Worm (Caenorhabditis elegans) whole organism, L2 larva: ENCODE results near the gene ZK507.1.

Experiments
- C34F6.9 ChIP-seq: fragments of 150-350 bp; optimal IDR thresholded peaks from 2 replicates; lab custom pipeline; 2014; ENCODE audit warnings: missing biosample characterization, missing genetic modification characterization
- F13H6.1 ChIP-seq: sonication (generic microtip); optimal IDR thresholded peaks from 2 replicates; lab custom pipeline; 2016; ENCODE audit warnings: missing genetic modification characterization, missing compliant biosample characterization
- R02D3.7 ChIP-seq: fragments of 150-350 bp; optimal IDR thresholded peaks from 2 replicates; lab custom pipeline; 2014; ENCODE audit warnings: missing biosample characterization, missing genetic modification characterization
- Y55F3AM.14 ChIP-seq: fragments of 200-800 bp; sonication (Bioruptor generic); optimal IDR thresholded peaks from 2 replicates; lab custom pipeline; 2018; ENCODE audit warnings: mild to moderate bottlenecking, missing genetic modification characterization, missing compliant biosample characterization
- ZK546.5 ChIP-seq: sonication (generic microtip); optimal IDR thresholded peaks from 2 replicates; lab custom pipeline; 2017; ENCODE audit warnings: missing biosample characterization, missing genetic modification characterization
- alr-1 ChIP-seq: fragments of 150-350 bp; optimal IDR thresholded peaks from 2 replicates; lab custom pipeline; 2014; ENCODE audit warnings: missing biosample characterization, missing genetic modification characterization
- aly-2 ChIP-seq: fragments of 150-350 bp; optimal IDR thresholded peaks from 2 replicates; lab custom pipeline; 2014; ENCODE audit warnings: missing biosample characterization, missing genetic modification characterization
- ama-1 ChIP-seq: fragments of 150-350 bp; optimal IDR thresholded peaks from 2 replicates; lab custom pipeline; 2018; ENCODE audit warnings: inconsistent platforms
- blmp-1 ChIP-seq: sonication (generic microtip); optimal IDR thresholded peaks from 2 replicates; lab custom pipeline; 2017; ENCODE audit warnings: missing genetic modification characterization, mild to moderate bottlenecking, missing compliant biosample characterization, antibody characterized with exemption, moderate library complexity; ENCODE audit not compliant: insufficient read depth
- ceh-16 ChIP-seq: fragments of 150-350 bp; optimal IDR thresholded peaks from 2 replicates; lab custom pipeline; 2014; ENCODE audit warnings: missing biosample characterization, missing genetic modification characterization
- ceh-82 ChIP-seq: fragments of 150-350 bp; optimal IDR thresholded peaks from 2 replicates; lab custom pipeline; 2014; ENCODE audit warnings: missing biosample characterization, missing genetic modification characterization
- crh-2 ChIP-seq: sonication (generic microtip); optimal IDR thresholded peaks from 2 replicates; lab custom pipeline; 2017; ENCODE audit warnings: missing biosample characterization, missing genetic modification characterization
- dmd-4 ChIP-seq: sonication (generic microtip); optimal IDR thresholded peaks from 2 replicates; lab custom pipeline; 2017; ENCODE audit warnings: missing biosample characterization, missing genetic modification characterization
- egl-27 ChIP-seq: sonication (generic microtip); optimal IDR thresholded peaks from 3 replicates; lab custom pipeline; 2017; ENCODE audit warnings: missing biosample characterization, missing genetic modification reagents, missing genetic modification characterization
- elt-1 ChIP-seq: fragments of 150-350 bp; optimal IDR thresholded peaks from 2 replicates; lab custom pipeline; 2014; ENCODE audit warnings: missing biosample characterization, missing genetic modification characterization
- elt-3 ChIP-seq: sonication (generic microtip); optimal IDR thresholded peaks from 2 replicates; lab custom pipeline; 2017; ENCODE audit warnings: missing biosample characterization, missing genetic modification characterization
- fos-1 ChIP-seq: fragments of 150-350 bp; optimal IDR thresholded peaks from 2 replicates; lab custom pipeline; 2014; ENCODE audit warnings: missing biosample characterization, missing genetic modification characterization
- gmeb-1 ChIP-seq: fragments of 150-350 bp; optimal IDR thresholded peaks from 2 replicates; lab custom pipeline; 2014; ENCODE audit warnings: missing biosample characterization, missing genetic modification characterization
- lin-11 ChIP-seq: fragments of 150-350 bp; sonication (generic microtip); optimal IDR thresholded peaks from 2 replicates; lab custom pipeline; 2014; ENCODE audit warnings: missing biosample characterization, missing genetic modification characterization, inconsistent platforms, mixed read lengths
- lin-13 ChIP-seq: fragments of 150-350 bp; optimal IDR thresholded peaks from 2 replicates; lab custom pipeline; 2014; ENCODE audit warnings: missing biosample characterization, missing genetic modification reagents, missing genetic modification characterization
- lin-39 ChIP-seq: fragments of 150-350 bp; optimal IDR thresholded peaks from 2 replicates; lab custom pipeline; 2014; ENCODE audit warnings: missing biosample characterization, missing genetic modification reagents, missing genetic modification characterization
- lsy-2 ChIP-seq, 2 experiments: fragments of 150-350 bp in 1 of 2; sonication (generic microtip) in 1 of 2; optimal IDR thresholded peaks; 2 replicates each; lab custom pipeline; 2014 to 2017; ENCODE audit warnings: missing biosample characterization in 2 of 2, missing genetic modification characterization in 2 of 2
- mab-5 ChIP-seq: fragments of 150-350 bp; optimal IDR thresholded peaks from 2 replicates; lab custom pipeline; 2014; ENCODE audit warnings: missing biosample characterization, missing genetic modification characterization
- mbf-1 ChIP-seq: sonication (generic microtip); optimal IDR thresholded peaks from 2 replicates; lab custom pipeline; 2017; ENCODE audit warnings: missing biosample characterization, missing genetic modification characterization
- mdl-1 ChIP-seq, 2 experiments: fragments of 150-350 bp in 1 of 2; sonication (generic microtip) in 1 of 2; optimal IDR thresholded peaks; 2 replicates each; lab custom pipeline; 2017; ENCODE audit warnings: missing biosample characterization in 2 of 2, missing genetic modification characterization in 2 of 2
- nhr-10 ChIP-seq: sonication (generic microtip); optimal IDR thresholded peaks from 2 replicates; lab custom pipeline; 2017; ENCODE audit warnings: missing biosample characterization, missing genetic modification characterization
- nhr-11 ChIP-seq: fragments of 150-350 bp; optimal IDR thresholded peaks from 2 replicates; lab custom pipeline; 2014; ENCODE audit warnings: missing biosample characterization, missing genetic modification characterization
- nhr-12 ChIP-seq: fragments of 150-350 bp; optimal IDR thresholded peaks from 2 replicates; lab custom pipeline; 2014; ENCODE audit warnings: missing biosample characterization, missing genetic modification characterization
- nhr-129 ChIP-seq: fragments of 150-350 bp; optimal IDR thresholded peaks from 2 replicates; lab custom pipeline; 2014; ENCODE audit warnings: missing biosample characterization, missing genetic modification characterization
- nhr-21 ChIP-seq: fragments of 150-350 bp; optimal IDR thresholded peaks from 2 replicates; lab custom pipeline; 2014; ENCODE audit warnings: missing biosample characterization, missing genetic modification characterization
- nhr-23 ChIP-seq: fragments of 150-350 bp; optimal IDR thresholded peaks from 2 replicates; lab custom pipeline; 2014; ENCODE audit warnings: missing biosample characterization, missing genetic modification reagents, missing genetic modification characterization
- nhr-237 ChIP-seq: fragments of 150-350 bp; optimal IDR thresholded peaks from 2 replicates; lab custom pipeline; 2014; ENCODE audit warnings: missing biosample characterization, missing genetic modification characterization
- nhr-25 ChIP-seq: fragments of 150-350 bp; sonication (generic microtip); optimal IDR thresholded peaks from 3 replicates; lab custom pipeline; 2014; ENCODE audit warnings: missing biosample characterization, missing genetic modification characterization
- nhr-6 ChIP-seq: fragments of 150-350 bp; optimal IDR thresholded peaks from 2 replicates; lab custom pipeline; 2014; ENCODE audit warnings: missing biosample characterization, missing genetic modification characterization
- nhr-77 ChIP-seq: fragments of 150-350 bp; optimal IDR thresholded peaks from 2 replicates; lab custom pipeline; 2014; ENCODE audit warnings: missing biosample characterization, missing genetic modification characterization
- peb-1 ChIP-seq: fragments of 150-350 bp; optimal IDR thresholded peaks from 2 replicates; lab custom pipeline; 2014; ENCODE audit warnings: missing biosample characterization, missing genetic modification characterization
- sem-4 ChIP-seq: fragments of 150-350 bp; optimal IDR thresholded peaks from 2 replicates; lab custom pipeline; 2014; ENCODE audit warnings: missing biosample characterization, missing genetic modification reagents, missing genetic modification characterization
- skn-1 ChIP-seq: sonication (generic microtip); optimal IDR thresholded peaks from 2 replicates; lab custom pipeline; 2017; ENCODE audit warnings: missing biosample characterization, missing genetic modification characterization
- sma-3 ChIP-seq: sonication (generic microtip); optimal IDR thresholded peaks from 2 replicates; lab custom pipeline; 2016; ENCODE audit warnings: missing genetic modification reagents, missing genetic modification characterization, missing compliant biosample characterization
- sma-9 ChIP-seq, 2 experiments: fragments of 150-350 bp in 1 of 2; sonication (generic microtip) in 1 of 2; optimal IDR thresholded peaks; 2 replicates each; lab custom pipeline; 2014 to 2016; ENCODE audit warnings: missing genetic modification characterization in 2 of 2, mild to moderate bottlenecking in 1 of 2, missing biosample characterization in 1 of 2, missing compliant biosample characterization in 1 of 2, missing genetic modification reagents in 1 of 2, moderate library complexity in 1 of 2
- snpc-4 ChIP-seq: fragments of 150-350 bp; optimal IDR thresholded peaks from 2 replicates; lab custom pipeline; 2014; ENCODE audit warnings: missing biosample characterization, missing genetic modification characterization
- unc-39 ChIP-seq: fragments of 150-350 bp; optimal IDR thresholded peaks from 2 replicates; lab custom pipeline; 2014; ENCODE audit warnings: missing biosample characterization, missing genetic modification characterization
- unc-55 ChIP-seq: fragments of 150-350 bp; sonication (generic microtip); optimal IDR thresholded peaks from 3 replicates; lab custom pipeline; 2014; ENCODE audit warnings: missing biosample characterization, missing genetic modification reagents, missing genetic modification characterization
- unc-62 ChIP-seq: fragments of 150-350 bp; optimal IDR thresholded peaks from 2 replicates; lab custom pipeline; 2014; ENCODE audit warnings: missing biosample characterization, missing genetic modification reagents, missing genetic modification characterization
- zag-1 ChIP-seq: fragments of 150-350 bp; optimal IDR thresholded peaks from 2 replicates; lab custom pipeline; 2014; ENCODE audit warnings: missing biosample characterization, missing genetic modification characterization
- ztf-1 ChIP-seq: fragments of 200-800 bp; sonication (Bioruptor generic); conservative IDR thresholded peaks from 2 replicates; pipeline ENCODE4 v1.3.6; 2022; ENCODE audit warnings: missing genetic modification characterization, missing compliant biosample characterization
- ztf-11 ChIP-seq: sonication (generic microtip); optimal IDR thresholded peaks from 2 replicates; lab custom pipeline; 2017; ENCODE audit warnings: missing biosample characterization, missing genetic modification characterization
- ztf-4 ChIP-seq: fragments of 150-350 bp; optimal IDR thresholded peaks from 2 replicates; lab custom pipeline; 2014; ENCODE audit warnings: missing biosample characterization, missing genetic modification characterization

Gene ZK507.1

ce11 chrIII:9104060-9104459 is 2.9 kb upstream of the ZK507.1 start:
- no peak for TF ChIP-seq egl-27 (tag; lab: Kevin White, UChicago)
- TF ChIP-seq gmeb-1 (tag; lab: Kevin White, UChicago) = peak; percentile 56
- no peak for TF ChIP-seq ZK546.5 (tag; lab: Kevin White, UChicago)
- TF ChIP-seq nhr-12 (tag; lab: Kevin White, UChicago) = no peak
- no peak for TF ChIP-seq ztf-11 (tag; lab: Kevin White, UChicago)
- no peak for TF ChIP-seq nhr-23 (tag; lab: Kevin White, UChicago)
- no peak for TF ChIP-seq dmd-4 (tag; lab: Kevin White, UChicago)
- TF ChIP-seq skn-1 (tag; lab: Kevin White, UChicago) = no peak
- TF ChIP-seq ztf-1 (GFP tag; lab: Robert Waterston, UW) = no peak
- TF ChIP-seq alr-1 = no peak
- TF ChIP-seq unc-39 (tag; lab: Kevin White, UChicago) = no peak
- TF ChIP-seq lin-39 (tag; lab: Kevin White, UChicago) = no peak
- no peak for TF ChIP-seq unc-62 (GFP tag; lab: Kevin White, UChicago)
- TF ChIP-seq snpc-4 (tag; lab: Kevin White, UChicago) = no peak
- peak; percentile 27 for TF ChIP-seq sma-9 (GFP tag; optimal IDR thresholded peaks at IDR 0.05; lab: Kevin White, UChicago)
- TF ChIP-seq sma-9 (tag; optimal IDR thresholded peaks at IDR 0.05; lab: Kevin White, UChicago) = no peak
- no peak for TF ChIP-seq blmp-1 (tag; lab: Kevin White, UChicago)
- no peak for TF ChIP-seq nhr-10 (tag; lab: Kevin White, UChicago)
- TF ChIP-seq fos-1 = peak; percentile 13
- TF ChIP-seq aly-2 (tag; lab: Kevin White, UChicago) = no peak
- TF ChIP-seq F13H6.1 (tag; lab: Kevin White, UChicago) = peak; percentile 23
- TF ChIP-seq mdl-1 (tag; optimal IDR thresholded peaks at IDR 0.05; lab: Kevin White, UChicago) = no peak
- no peak for TF ChIP-seq nhr-25 (tag; lab: Kevin White, UChicago)
- TF ChIP-seq nhr-6 (tag; lab: Kevin White, UChicago) = no peak
- no peak for TF ChIP-seq zag-1 (tag; lab: Kevin White, UChicago)
- TF ChIP-seq ceh-16 (tag; lab: Kevin White, UChicago) = no peak
- TF ChIP-seq nhr-237 (tag; lab: Kevin White, UChicago) = no peak
- no peak for TF ChIP-seq nhr-77 (tag; lab: Kevin White, UChicago)
- no peak for TF ChIP-seq lsy-2 (tag; optimal IDR thresholded peaks at IDR 0.05; lab: Kevin White, UChicago)
- no peak for TF ChIP-seq ztf-4 (tag; lab: Kevin White, UChicago)
- no peak for TF ChIP-seq elt-1 (tag; lab: Kevin White, UChicago)
- TF ChIP-seq Y55F3AM.14 (GFP tag; lab: Kevin White, UChicago) = peak; percentile 9
- TF ChIP-seq elt-3 = no peak
- TF ChIP-seq unc-55 (GFP tag; lab: Kevin White, UChicago) = peak; percentile 57
- TF ChIP-seq crh-2 (tag; lab: Kevin White, UChicago) = no peak
- no peak for TF ChIP-seq ceh-82
- TF ChIP-seq peb-1 (tag; lab: Kevin White, UChicago) = no peak
- TF ChIP-seq sma-3 (GFP tag; lab: Kevin White, UChicago) = peak; percentile 4
- TF ChIP-seq C34F6.9 (tag; lab: Kevin White, UChicago) = no peak
- TF ChIP-seq lin-11 = no peak
- no peak for TF ChIP-seq mbf-1
- no peak for TF ChIP-seq nhr-11 (tag; lab: Kevin White, UChicago)
- TF ChIP-seq lin-13 (GFP tag; lab: Kevin White, UChicago) = no peak
- no peak for TF ChIP-seq ama-1 (lab: Kevin White, UChicago)
- TF ChIP-seq nhr-21 = no peak
- peak; percentile 75 for TF ChIP-seq nhr-129 (tag; lab: Kevin White, UChicago)
- no peak for TF ChIP-seq mab-5 (tag; lab: Kevin White, UChicago)
- TF ChIP-seq R02D3.7 (tag; lab: Kevin White, UChicago) = no peak
- no peak for TF ChIP-seq sem-4
